Worm (Caenorhabditis elegans): ENCODE results near the gene H11E01.3.

The H11E01.3 gene

DNA sequence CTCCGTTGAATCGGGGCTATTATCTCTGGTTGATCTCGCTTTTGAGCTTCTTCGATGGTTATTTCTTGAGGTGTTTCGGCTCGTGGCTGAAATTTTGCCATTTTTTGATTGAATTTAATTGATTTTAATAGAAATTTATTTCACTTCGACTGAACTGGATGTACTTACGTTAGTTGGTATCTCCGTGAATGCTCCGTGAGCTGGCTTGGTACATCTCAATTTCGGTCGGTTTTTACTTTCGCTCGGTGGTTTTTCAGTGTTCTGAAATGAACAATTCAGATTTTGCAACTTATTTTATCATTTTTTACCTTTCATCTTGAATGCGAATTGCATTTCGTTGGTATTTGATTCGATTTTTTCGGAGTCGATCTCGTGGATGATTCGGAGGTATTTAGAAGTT, 60.2 kb downstream of the H11E01.3 start, which contains the start of gene R09H3.2:
Gene R09H3.2, minus strand, starts transcription at position 101 of the 400 bp plus-strand sequence.
- no peak for TF ChIP-seq ceh-9 (tag; optimal IDR thresholded peaks at IDR 0.05)
- TF ChIP-seq pqm-1 (tag; optimal IDR thresholded peaks at IDR 0.05): no peak
- TF ChIP-seq fkh-6 (tag; optimal IDR thresholded peaks at IDR 0.05): no peak
- TF ChIP-seq ceh-30 (tag; optimal IDR thresholded peaks at IDR 0.05): no peak
- no peak for TF ChIP-seq unc-86 (tag; optimal IDR thresholded peaks at IDR 0.05)
- no peak for TF ChIP-seq zip-5 (tag; optimal IDR thresholded peaks at IDR 0.05)
- no peak for TF ChIP-seq ets-4 (tag; optimal IDR thresholded peaks at IDR 0.05)
- no peak for TF ChIP-seq pha-4 (tag; optimal IDR thresholded peaks at IDR 0.05)
- no peak for TF ChIP-seq pha-2 (tag; optimal IDR thresholded peaks at IDR 0.05)
- no peak for TF ChIP-seq pat-9 (tag; optimal IDR thresholded peaks at IDR 0.05)
- no peak for TF ChIP-seq sox-4 (tag; optimal IDR thresholded peaks at IDR 0.05)
- TF ChIP-seq C08G9.2 (tag; optimal IDR thresholded peaks at IDR 0.05): no peak

DNA sequence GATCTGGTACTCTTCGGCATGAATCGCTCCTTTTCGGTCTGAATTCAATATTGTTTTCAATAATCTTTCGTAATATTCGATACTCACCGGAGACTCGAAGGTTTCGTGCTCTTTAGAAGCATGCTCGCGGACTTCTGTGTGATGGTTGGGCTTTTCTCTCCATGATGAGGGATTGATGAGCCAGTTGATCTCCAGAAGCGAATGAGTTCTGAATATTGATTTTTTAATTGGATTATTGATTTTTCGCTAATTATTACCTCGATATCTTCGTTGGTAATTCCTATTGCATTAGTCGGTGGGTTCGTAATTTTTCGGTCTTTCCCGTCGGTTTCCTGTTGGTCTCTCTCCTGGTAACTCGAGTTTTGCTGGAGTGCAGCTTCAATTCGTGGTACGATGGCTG, 62.4 kb downstream of the H11E01.3 start:
- TF ChIP-seq ttx-3 (tag; optimal IDR thresholded peaks at IDR 0.05): no peak
- TF ChIP-seq F13H6.1 (tag; optimal IDR thresholded peaks at IDR 0.05): no peak
- TF ChIP-seq che-1 (tag; optimal IDR thresholded peaks at IDR 0.05): no peak
- TF ChIP-seq odd-2 (tag; optimal IDR thresholded peaks at IDR 0.05): no peak

DNA sequence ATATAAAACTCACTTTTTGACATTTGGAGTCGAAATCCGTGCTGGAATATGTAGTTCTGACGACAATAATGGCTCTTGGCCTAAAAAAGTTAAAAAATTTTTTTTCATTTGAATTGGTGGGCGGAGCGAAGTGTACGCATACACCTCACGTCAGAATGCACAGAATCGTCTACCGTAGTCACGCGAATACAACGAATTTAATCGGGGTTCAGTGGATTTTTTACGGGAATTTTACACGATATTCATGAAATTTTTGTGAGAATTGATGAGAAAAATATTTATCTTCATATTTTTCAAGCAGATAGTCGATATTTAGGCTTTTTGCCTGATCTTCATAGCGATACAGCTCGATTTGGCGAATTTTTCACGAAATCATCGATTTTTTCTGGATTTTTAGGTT, 64.0 kb downstream of the H11E01.3 start, which contains the start of gene R09H3.3:
Gene R09H3.3, minus strand, starts transcription at position 101 of the 400 bp plus-strand sequence.
- TF ChIP-seq gmeb-2 (tag; optimal IDR thresholded peaks at IDR 0.05) (no peak), tbx-2 (tag; optimal IDR thresholded peaks at IDR 0.05) (no peak), hlh-13 (GFP tag; optimal IDR thresholded peaks at IDR 0.05) (no peak), ztf-16 (tag; optimal IDR thresholded peaks at IDR 0.05) (no peak), zip-5 (tag; optimal IDR thresholded peaks at IDR 0.05) (no peak), elt-4 (tag; optimal IDR thresholded peaks at IDR 0.05) (no peak), ceh-31 (tag; optimal IDR thresholded peaks at IDR 0.05) (no peak), ceh-2 (tag; optimal IDR thresholded peaks at IDR 0.05) (no peak), ttx-3 (tag; optimal IDR thresholded peaks at IDR 0.05) (no peak), sox-2 (GFP tag; IDR thresholded peaks at IDR 0.05) (no peak), ceh-24 (tag; optimal IDR thresholded peaks at IDR 0.05) (no peak), nfya-1 (tag; optimal IDR thresholded peaks at IDR 0.05) (no peak), ref-2 (tag; optimal IDR thresholded peaks at IDR 0.05) (no peak), ceh-22 (tag; optimal IDR thresholded peaks at IDR 0.05) (no peak), hlh-6 (tag; optimal IDR thresholded peaks at IDR 0.05) (no peak)
